Fruit fly (Drosophila melanogaster) whole organism, wandering third instar larva: ENCODE data around the gene CG42470.

Source experiments
- Abd-B ChIP-seq: fragments of >200 bp; optimal IDR thresholded peaks from 2 replicates; lab custom pipeline; 2017; ENCODE audit warnings: missing biosample characterization, missing genetic modification characterization
- CG32264 ChIP-seq: fragments of 200-800 bp; sonication (Bioruptor generic); optimal IDR thresholded peaks from 2 replicates; lab custom pipeline; 2016; ENCODE audit warnings: missing biosample characterization, missing genetic modification characterization
- CG9705 ChIP-seq: fragments of 200-800 bp; sonication (Bioruptor generic); optimal IDR thresholded peaks from 2 replicates; lab custom pipeline; 2018; ENCODE audit warnings: missing biosample characterization, mild to moderate bottlenecking, missing genetic modification characterization
- Dfd ChIP-seq: fragments of >200 bp; optimal IDR thresholded peaks from 2 replicates; lab custom pipeline; 2017; ENCODE audit warnings: missing biosample characterization, missing genetic modification characterization
- Dif ChIP-seq: fragments of 200-275, 200-300 bp; sonication (Bioruptor generic); optimal IDR thresholded peaks from 2 replicates; lab custom pipeline; 2018; ENCODE audit warnings: missing biosample characterization, missing genetic modification characterization; ENCODE audit not compliant: partially characterized antibody
- HLH106 ChIP-seq: fragments of 200-800 bp; optimal IDR thresholded peaks from 3 replicates; lab custom pipeline; 2019; ENCODE audit warnings: missing biosample characterization, mild to moderate bottlenecking, missing genetic modification characterization, moderate library complexity
- Hr78 ChIP-seq: fragments of >200 bp; optimal IDR thresholded peaks from 2 replicates; lab custom pipeline; 2017; ENCODE audit warnings: missing biosample characterization, missing genetic modification characterization
- Hr83 ChIP-seq: fragments of 200-300 bp; sonication (Bioruptor generic); optimal IDR thresholded peaks from 2 replicates; lab custom pipeline; 2016; ENCODE audit warnings: missing biosample characterization, mild to moderate bottlenecking, missing genetic modification characterization, moderate library complexity; ENCODE audit not compliant: poor library complexity, severe bottlenecking
- Jra ChIP-seq: sonication (Bioruptor generic); optimal IDR thresholded peaks from 2 replicates; lab custom pipeline; 2016; ENCODE audit warnings: missing biosample characterization, missing genetic modification characterization
- Mio ChIP-seq: sonication (Bioruptor generic); optimal IDR thresholded peaks from 2 replicates; lab custom pipeline; 2016; ENCODE audit warnings: missing biosample characterization, missing genetic modification characterization
- Myc ChIP-seq: fragments of >200 bp; optimal IDR thresholded peaks from 2 replicates; lab custom pipeline; 2017
- OdsH ChIP-seq: fragments of 200-800 bp; sonication (Bioruptor generic); optimal IDR thresholded peaks from 2 replicates; lab custom pipeline; 2016; ENCODE audit warnings: missing biosample characterization, mild to moderate bottlenecking, missing genetic modification characterization
- Rel ChIP-seq, 2 experiments: fragments of 200-800 bp; sonication (Bioruptor generic) in 1 of 2; optimal IDR thresholded peaks; 2 replicates in 1 of 2; 3 replicates in 1 of 2; lab custom pipeline; 2016 to 2019; ENCODE audit warnings: mild to moderate bottlenecking in 2 of 2, missing biosample characterization in 2 of 2, missing genetic modification characterization in 2 of 2, moderate library complexity in 1 of 2
- Sp1 ChIP-seq: fragments of 200-800 bp; sonication (Bioruptor generic); optimal IDR thresholded peaks from 3 replicates; lab custom pipeline; 2019; ENCODE audit warnings: missing biosample characterization, mild to moderate bottlenecking, missing genetic modification characterization, moderate library complexity
- Vsx2 ChIP-seq: fragments of 200-300, 225-300 bp; sonication (Bioruptor generic); optimal IDR thresholded peaks from 2 replicates; lab custom pipeline; 2018; ENCODE audit warnings: missing biosample characterization, missing genetic modification characterization; ENCODE audit not compliant: partially characterized antibody
- br ChIP-seq: fragments of 200-800 bp; sonication (Bioruptor generic); optimal IDR thresholded peaks from 2 replicates; lab custom pipeline; 2016; ENCODE audit warnings: missing biosample characterization, missing genetic modification characterization
- brk ChIP-seq: fragments of 200-800 bp; sonication (Bioruptor generic); optimal IDR thresholded peaks from 2 replicates; lab custom pipeline; 2016; ENCODE audit warnings: missing biosample characterization, mild to moderate bottlenecking, missing genetic modification characterization
- dl ChIP-seq, 2 experiments: fragments of 175-275, 200-275 bp in 1 of 2; fragments of 200-275 bp in 1 of 2; sonication (Bioruptor generic); optimal IDR thresholded peaks; lab custom pipeline; 2018; ENCODE audit warnings: mild to moderate bottlenecking in 2 of 2, missing biosample characterization in 2 of 2, missing genetic modification characterization in 2 of 2, moderate library complexity in 2 of 2; ENCODE audit not compliant: partially characterized antibody in 2 of 2, insufficient read depth in 1 of 2
- dmrt93B ChIP-seq: fragments of 200-800 bp; sonication (Bioruptor generic); optimal IDR thresholded peaks from 2 replicates; lab custom pipeline; 2018; ENCODE audit warnings: missing biosample characterization, mild to moderate bottlenecking, missing genetic modification characterization
- foxo ChIP-seq, 2 experiments: fragments of 200-800 bp; sonication (Bioruptor generic); optimal IDR thresholded peaks; 2 replicates in 1 of 2; 3 replicates in 1 of 2; lab custom pipeline; 2016 to 2017; ENCODE audit warnings: missing biosample characterization in 2 of 2, missing genetic modification characterization in 2 of 2
- fru ChIP-seq: fragments of 200-800 bp; sonication (Bioruptor generic); optimal IDR thresholded peaks from 3 replicates; lab custom pipeline; 2016; ENCODE audit warnings: missing biosample characterization, mild to moderate bottlenecking, missing genetic modification characterization
- lola ChIP-seq: fragments of >200 bp; optimal IDR thresholded peaks from 2 replicates; lab custom pipeline; 2017; ENCODE audit warnings: missing biosample characterization, missing genetic modification characterization
- pan ChIP-seq: fragments of >200 bp; optimal IDR thresholded peaks from 2 replicates; lab custom pipeline; 2017
- rgr ChIP-seq: fragments of 200-800 bp; sonication (Bioruptor generic); optimal IDR thresholded peaks from 3 replicates; lab custom pipeline; 2016; ENCODE audit warnings: missing biosample characterization, mild to moderate bottlenecking, missing genetic modification characterization
- sage ChIP-seq: fragments of 200-800 bp; sonication (Bioruptor generic); optimal IDR thresholded peaks from 2 replicates; lab custom pipeline; 2016; ENCODE audit warnings: missing biosample characterization, mild to moderate bottlenecking, missing genetic modification characterization
- tai ChIP-seq: sonication (Bioruptor generic); optimal IDR thresholded peaks from 2 replicates; lab custom pipeline; 2016; ENCODE audit warnings: missing biosample characterization, missing genetic modification characterization
- woc ChIP-seq: sonication (Bioruptor generic); optimal IDR thresholded peaks from 2 replicates; lab custom pipeline; 2016; ENCODE audit warnings: missing biosample characterization, mild to moderate bottlenecking, missing genetic modification characterization

The CG42470 gene

DNA sequence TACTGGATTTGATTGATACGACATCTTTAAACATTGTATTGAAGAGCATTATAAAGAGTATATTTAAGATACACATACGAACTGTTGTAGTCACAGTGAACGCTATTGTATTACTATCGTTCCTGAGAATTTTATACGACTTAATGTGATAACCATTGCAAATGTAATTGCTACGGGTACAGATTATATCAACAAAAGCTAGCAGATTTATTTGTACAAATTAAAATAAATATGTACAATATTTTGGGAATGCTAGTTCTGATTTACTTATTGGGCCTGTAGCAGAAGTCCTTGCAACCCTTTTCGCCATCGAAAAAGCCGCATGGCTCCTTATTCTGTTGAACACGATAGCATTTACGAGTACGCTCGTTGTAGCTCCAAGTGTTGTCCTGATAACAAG, at the start of gene CG42470:
TSS of gene CG42470 (minus strand) at position 101 of the 400 bp plus-strand sequence.
- TF ChIP-seq fru (GFP tag; lab: Kevin White, UChicago) = no peak
- no peak for TF ChIP-seq brk
- no peak for TF ChIP-seq Vsx2 (GFP tag; lab: Kevin White, UChicago)
- no peak for TF ChIP-seq CG9705 (GFP tag; lab: Kevin White, UChicago)
- no peak for TF ChIP-seq tai
- no peak for TF ChIP-seq Hr78 (GFP tag; lab: Kevin White, UChicago)
- TF ChIP-seq Myc (lab: Kevin White, UChicago) = no peak
- TF ChIP-seq Hr83 (GFP tag; lab: Kevin White, UChicago) = no peak
- no peak for TF ChIP-seq HLH106 (tag; lab: Kevin White, UChicago)

DNA sequence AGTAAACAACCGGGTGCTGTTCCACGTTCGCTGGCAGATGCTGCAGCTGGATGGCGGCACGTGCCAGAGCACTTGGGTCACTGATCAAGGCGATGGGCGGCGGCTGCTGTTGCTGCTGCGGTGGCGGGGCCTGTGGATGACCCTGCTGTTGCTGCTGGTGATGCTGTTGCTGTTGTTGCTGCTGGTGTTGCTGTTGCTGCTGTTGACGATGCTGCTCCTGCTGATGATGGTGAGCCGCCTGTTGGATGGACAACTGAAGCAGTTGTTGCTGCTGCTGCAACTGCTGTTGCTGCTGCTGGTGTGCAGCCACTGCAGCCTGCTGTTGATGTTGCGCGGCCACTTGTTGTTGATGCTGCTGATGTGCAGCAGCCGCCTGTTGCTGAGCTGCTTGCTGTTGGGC, 43.8 kb upstream of the CG42470 start:
- no peak for TF ChIP-seq Myc (lab: Kevin White, UChicago)
- TF ChIP-seq Dif (GFP tag; lab: Kevin White, UChicago) = no peak
- TF ChIP-seq Dfd (GFP tag; lab: Kevin White, UChicago) = peak; percentile 95
- TF ChIP-seq Mio (GFP tag; lab: Kevin White, UChicago) = no peak
- TF ChIP-seq woc (GFP tag; lab: Kevin White, UChicago) = no peak
- TF ChIP-seq br (GFP tag; lab: Kevin White, UChicago) = no peak

DNA sequence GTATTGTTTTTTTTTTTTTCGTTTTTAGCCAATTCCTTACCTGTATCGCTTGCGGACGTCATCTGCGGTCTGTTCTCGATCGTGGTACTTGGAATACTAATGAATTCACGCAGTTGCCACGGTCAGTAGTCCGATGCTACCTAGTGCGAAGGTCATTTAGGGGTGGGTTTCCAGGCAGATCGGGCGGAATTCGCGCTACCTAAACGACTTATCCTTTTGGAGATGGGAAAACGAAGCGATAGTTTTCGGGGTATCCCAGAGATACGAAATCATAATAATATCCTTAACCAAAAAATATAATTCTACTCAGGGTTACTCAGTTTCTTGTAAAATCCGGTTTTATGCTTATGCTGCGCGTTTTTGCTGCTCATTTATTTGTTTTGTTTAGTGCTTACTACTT, 40.6 kb upstream of the CG42470 start, which contains the start of gene CG14937:
TSS of gene CG14937 (minus strand) at position 101 of the 400 bp plus-strand sequence.
- no peak for TF ChIP-seq Mio (GFP tag; lab: Kevin White, UChicago)
- no peak for TF ChIP-seq Jra (GFP tag; lab: Kevin White, UChicago)
- TF ChIP-seq CG9705 (GFP tag; lab: Kevin White, UChicago) = no peak
- no peak for TF ChIP-seq Vsx2 (GFP tag; lab: Kevin White, UChicago)
- no peak for TF ChIP-seq dl (GFP tag; optimal IDR thresholded peaks at IDR 0.05; lab: Kevin White, UChicago; ENCODE audit: insufficient read depth in 1 of 2, partially characterized antibody in 2 of 2)

- TF ChIP-seq Rel (GFP tag; optimal IDR thresholded peaks at IDR 0.05; lab: Kevin White, UChicago) = no peak
- no peak for TF ChIP-seq Rel (tag; optimal IDR thresholded peaks at IDR 0.05; lab: Kevin White, UChicago)
- no peak for TF ChIP-seq sage (GFP tag; lab: Kevin White, UChicago)
- TF ChIP-seq woc (GFP tag; lab: Kevin White, UChicago) = no peak
- no peak for TF ChIP-seq rgr (GFP tag; lab: Kevin White, UChicago)
- TF ChIP-seq OdsH (GFP tag; lab: Kevin White, UChicago) = no peak
- TF ChIP-seq dmrt93B = no peak
- TF ChIP-seq pan = no peak
- no peak for TF ChIP-seq Dfd (GFP tag; lab: Kevin White, UChicago)
- TF ChIP-seq, all 38 proteins: peak for 0
These were observed 38.9 kb upstream of the CG42470 start, which contains the start of gene Tsp33B for dm6 chr2L:11792265-11792664. Tsp33B (minus strand) TSS chr2L:11792365.

dm6 chr2L:11789690-11790089, 36.3 kb upstream of the CG42470 start, which contains the start of gene CG14932:
CG14932 (plus strand) TSS chr2L:11789919.
- TF ChIP-seq Abd-B (GFP tag; lab: Kevin White, UChicago) (no peak), pan (no peak), CG32264 (GFP tag; lab: Kevin White, UChicago) (no peak), brk (no peak), Mio (GFP tag; lab: Kevin White, UChicago) (no peak), foxo (GFP tag; optimal IDR thresholded peaks at IDR 0.05; lab: Kevin White, UChicago) (no peak), sage (GFP tag; lab: Kevin White, UChicago) (no peak)

DNA sequence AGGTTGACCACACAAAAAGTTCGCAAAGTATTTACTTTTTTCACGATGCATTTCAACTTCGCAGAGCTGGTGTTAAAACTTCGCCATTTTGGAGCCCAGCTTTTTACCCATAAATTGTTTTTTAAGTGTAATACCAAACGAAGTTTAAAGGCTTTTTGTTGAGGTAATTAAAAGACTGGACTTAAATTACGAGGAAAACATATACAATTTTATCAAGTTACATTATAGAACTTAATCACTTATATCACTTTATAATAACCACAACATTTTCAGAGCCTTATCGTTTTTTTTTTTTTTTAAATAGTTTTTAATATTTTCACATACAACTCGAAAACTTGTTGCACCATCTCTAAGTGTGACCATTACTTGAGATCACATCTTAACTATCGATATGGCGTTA, 34.7 kb upstream of the CG42470 start, which contains the start of gene CG14931:
TSS of gene CG14931 (plus strand) at position 301 of the 400 bp plus-strand sequence.
- TF ChIP-seq woc (GFP tag; lab: Kevin White, UChicago) = no peak
- no peak for TF ChIP-seq brk
- TF ChIP-seq Sp1 (GFP tag; lab: Kevin White, UChicago) = no peak
- TF ChIP-seq rgr (GFP tag; lab: Kevin White, UChicago) = no peak
- no peak for TF ChIP-seq Dfd (GFP tag; lab: Kevin White, UChicago)
- no peak for TF ChIP-seq Hr78 (GFP tag; lab: Kevin White, UChicago)
- no peak for TF ChIP-seq dl (GFP tag; optimal IDR thresholded peaks at IDR 0.05; lab: Kevin White, UChicago; ENCODE audit: insufficient read depth in 1 of 2, partially characterized antibody in 2 of 2)
- no peak for TF ChIP-seq Jra (GFP tag; lab: Kevin White, UChicago)
- TF ChIP-seq tai = no peak
- TF ChIP-seq lola (GFP tag; lab: Kevin White, UChicago) = no peak
- TF ChIP-seq foxo (GFP tag; optimal IDR thresholded peaks at IDR 0.05; lab: Kevin White, UChicago) = no peak
- TF ChIP-seq CG32264 (GFP tag; lab: Kevin White, UChicago) = no peak
- no peak for TF ChIP-seq Vsx2 (GFP tag; lab: Kevin White, UChicago)
- no peak for TF ChIP-seq br (GFP tag; lab: Kevin White, UChicago)
- no peak for TF ChIP-seq HLH106 (tag; lab: Kevin White, UChicago)
- no peak for TF ChIP-seq dmrt93B
- no peak for TF ChIP-seq Abd-B (GFP tag; lab: Kevin White, UChicago)
